Worm (Caenorhabditis elegans): ENCODE data around the gene pcs-1.

Gene pcs-1

DNA sequence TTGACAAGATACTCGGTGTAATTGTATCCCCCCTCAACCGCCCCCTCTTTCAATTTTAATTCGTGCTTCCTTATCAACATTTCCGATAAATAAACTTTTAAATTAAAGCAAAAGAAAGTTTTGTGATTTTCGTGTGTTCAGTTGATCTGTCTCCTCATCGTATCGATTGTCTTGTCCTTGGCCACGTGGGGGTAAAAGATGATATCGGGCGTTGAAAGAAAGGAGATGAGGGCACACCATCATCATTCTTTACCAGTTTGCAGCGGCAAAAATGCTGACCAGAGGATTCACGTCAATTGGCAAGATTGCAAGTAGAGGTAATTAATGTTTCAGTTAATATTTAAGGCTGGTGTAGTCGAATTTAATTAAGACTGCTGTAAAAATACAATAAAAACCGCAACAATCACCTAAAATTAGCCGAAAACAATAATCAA, 30.3 kb downstream of the pcs-1 start, which contains the start of gene F54D5.7 (continued):
- TF ChIP-seq mep-1 (tag; optimal IDR thresholded peaks at IDR 0.05) = peak; percentile 77
- peak; percentile 85 for TF ChIP-seq aly-2 (tag; optimal IDR thresholded peaks at IDR 0.05)
- no peak for TF ChIP-seq set-16 (GFP tag; IDR thresholded peaks at IDR 0.05)
- peak; percentile 77 for TF ChIP-seq lim-7 (GFP tag; IDR thresholded peaks at IDR 0.05)
- TF ChIP-seq php-3 (GFP tag; IDR thresholded peaks at IDR 0.05) = no peak; the same call in 1 of the 2 replicates
- no peak for TF ChIP-seq zfp-2 (tag; optimal IDR thresholded peaks at IDR 0.05)
- peak; percentile 92 for TF ChIP-seq zfp-3 (GFP tag; conservative IDR thresholded peaks at IDR 0.05)
- TF ChIP-seq snpc-4 (tag; optimal IDR thresholded peaks at IDR 0.05) = no peak
- no peak for TF ChIP-seq daf-12 (tag; optimal IDR thresholded peaks at IDR 0.05)
- TF ChIP-seq lin-15B (tag; optimal IDR thresholded peaks at IDR 0.05) = no peak
- peak in 1 of 2 experiments; percentile 9 for TF ChIP-seq unc-62 (GFP tag; optimal IDR thresholded peaks at IDR 0.05 in 1 of 2)
- TF ChIP-seq unc-62 (tag; optimal IDR thresholded peaks at IDR 0.05) = no peak
- no peak for TF ChIP-seq unc-39 (tag; optimal IDR thresholded peaks at IDR 0.05)
- TF ChIP-seq F10B5.3 (tag; optimal IDR thresholded peaks at IDR 0.05) = no peak
- peak; percentile 46; the same call in 1 of the 2 replicates for TF ChIP-seq tra-1 (GFP tag; IDR thresholded peaks at IDR 0.05)
- TF ChIP-seq egl-27 (tag; optimal IDR thresholded peaks at IDR 0.05) = no peak
- peak; percentile 47 for TF ChIP-seq nhr-28 (tag; optimal IDR thresholded peaks at IDR 0.05)
- no peak for TF ChIP-seq ceh-32 (tag; optimal IDR thresholded peaks at IDR 0.05; ENCODE audit: poor library complexity)
- peak; percentile 75 for TF ChIP-seq T20F7.1 (GFP tag; optimal IDR thresholded peaks at IDR 0.05)
- peak; percentile 65; the same call in 1 of the 2 replicates for TF ChIP-seq mxl-2 (GFP tag; conservative IDR thresholded peaks at IDR 0.05)
- TF ChIP-seq Y105C5A.15 (GFP tag; IDR thresholded peaks at IDR 0.05) = no peak
- peak; percentile 56 for TF ChIP-seq spr-3 (GFP tag; optimal IDR thresholded peaks at IDR 0.05)
- TF ChIP-seq nhr-77 (tag; optimal IDR thresholded peaks at IDR 0.05) = no peak
- TF ChIP-seq madf-5 (GFP tag; IDR thresholded peaks at IDR 0.05) = 0 out of 4 replicates have a peak, but pooled peaks of 1 of the 2 experiments have one; percentile 7
- TF ChIP-seq vab-7 (GFP tag; IDR thresholded peaks at IDR 0.05) = no peak
- peak; percentile 55 for TF ChIP-seq dmd-6 (GFP tag; IDR thresholded peaks at IDR 0.05)
- TF ChIP-seq Y5F2A.4 (GFP tag; optimal IDR thresholded peaks at IDR 0.05) = no peak
- no peak for TF ChIP-seq nhr-102 (tag; optimal IDR thresholded peaks at IDR 0.05)
- peak; percentile 81 for TF ChIP-seq lin-38 (GFP tag; IDR thresholded peaks at IDR 0.05)
- TF ChIP-seq hlh-11 (tag; optimal IDR thresholded peaks at IDR 0.05) = peak; percentile 76
- no peak for TF ChIP-seq mes-2 (tag; optimal IDR thresholded peaks at IDR 0.05; ENCODE audit: poor library complexity, severe bottlenecking)
- TF ChIP-seq Y48G9A.11 (GFP tag; IDR thresholded peaks at IDR 0.05) = peak; percentile 44; the same call in 1 of the 2 replicates
- no peak for TF ChIP-seq nhr-237 (tag; optimal IDR thresholded peaks at IDR 0.05)
- peak; percentile 97 for TF ChIP-seq aha-1 (tag)
- peak; percentile 43 for TF ChIP-seq nhr-25 (tag; optimal IDR thresholded peaks at IDR 0.05; ENCODE audit: borderline replicate concordance, insufficient read depth)
- TF ChIP-seq zip-11 (GFP tag; IDR thresholded peaks at IDR 0.05) = no peak
- TF ChIP-seq nhr-48 (tag; optimal IDR thresholded peaks at IDR 0.05) = peak; percentile 3
- TF ChIP-seq fkh-10 (GFP tag; optimal IDR thresholded peaks at IDR 0.05) = no peak
- TF ChIP-seq dpl-1 (GFP tag; optimal IDR thresholded peaks at IDR 0.05) = peak; percentile 49
- peak; percentile 55 for TF ChIP-seq spr-1 (tag; optimal IDR thresholded peaks at IDR 0.05)
- no peak for TF ChIP-seq sdz-12 (GFP tag; optimal IDR thresholded peaks at IDR 0.05)
- TF ChIP-seq zip-2 (tag; optimal IDR thresholded peaks at IDR 0.05) = peak; percentile 33
- no peak for TF ChIP-seq daf-19 (GFP tag; conservative IDR thresholded peaks at IDR 0.05)
- TF ChIP-seq ceh-44 (GFP tag; IDR thresholded peaks at IDR 0.05) = 0 out of 2 replicates have a peak, but pooled peaks have one; percentile 19
- peak; percentile 34 for TF ChIP-seq ceh-28 (tag; optimal IDR thresholded peaks at IDR 0.05)
- no peak for TF ChIP-seq ces-1 (GFP tag; optimal IDR thresholded peaks at IDR 0.05)
- TF ChIP-seq F44E2.7 (GFP tag; IDR thresholded peaks at IDR 0.05) = no peak
- TF ChIP-seq F37D6.2 (tag; optimal IDR thresholded peaks at IDR 0.05) = no peak
- peak; percentile 66; the same call in 1 of the 2 replicates for TF ChIP-seq pha-4 (GFP tag; IDR thresholded peaks at IDR 0.05)
- TF ChIP-seq pha-4 (tag; optimal IDR thresholded peaks at IDR 0.05) = no peak
- TF ChIP-seq nhr-11 (tag; optimal IDR thresholded peaks at IDR 0.05) = no peak
- peak; percentile 70 for TF ChIP-seq ctbp-1 (GFP tag; IDR thresholded peaks at IDR 0.05)
